Fruit fly (Drosophila melanogaster): ENCODE measurements around the gene Rhau.

dm6 chr2L:20705869-20706368 is 51.9 kb downstream of the Rhau start:
- TF ChIP-seq Side (GFP tag; optimal IDR thresholded peaks at IDR 0.05) (no peak), vvl (GFP tag; IDR thresholded peaks at IDR 0.05) (no peak), CG6854 (GFP tag; optimal IDR thresholded peaks at IDR 0.05) (no peak), wek (GFP tag; optimal IDR thresholded peaks at IDR 0.05) (no peak), nerfin-2 (GFP tag; IDR thresholded peaks at IDR 0.05; ENCODE audit: partially characterized antibody) (no peak), jigr1 (GFP tag; IDR thresholded peaks at IDR 0.05) (no peak), CG33213 (GFP tag; optimal IDR thresholded peaks at IDR 0.05) (no peak), gro (GFP tag; optimal IDR thresholded peaks at IDR 0.05) (no peak), CG15269 (tag; optimal IDR thresholded peaks at IDR 0.05) (no peak), MBD-R2 (GFP tag; IDR thresholded peaks at IDR 0.05) (no peak), ara (GFP tag; IDR thresholded peaks at IDR 0.05) (no peak), psq (GFP tag; optimal IDR thresholded peaks at IDR 0.05) (no peak), gcm (GFP tag; optimal IDR thresholded peaks at IDR 0.05) (no peak), aop (GFP tag; IDR thresholded peaks at IDR 0.05) (no peak)

Measured in whole organism, embryonic.